Fruit fly (Drosophila melanogaster) Kc167 (cell line): Measurements from ENCODE around the gene CG12278.

Experiments used
- Myc ChIP-seq: fragments of >200 bp; optimal IDR thresholded peaks from 2 replicates; lab custom pipeline; 2017; ENCODE audit warnings: missing external identifiers
- Sin3A ChIP-seq: fragments of >200 bp; optimal IDR thresholded peaks from 2 replicates; lab custom pipeline; 2018; ENCODE audit warnings: missing external identifiers
- h ChIP-seq: fragments of >200 bp; optimal IDR thresholded peaks from 3 replicates; lab custom pipeline; 2018; ENCODE audit warnings: missing external identifiers
- insv ChIP-seq: fragments of >200 bp; optimal IDR thresholded peaks from 3 replicates; lab custom pipeline; 2018; ENCODE audit warnings: missing external identifiers
- psq ChIP-seq: fragments of >200 bp; optimal IDR thresholded peaks from 2 replicates; lab custom pipeline; 2017; ENCODE audit warnings: missing external identifiers
- ttk ChIP-seq: sonication (Bioruptor generic); optimal IDR thresholded peaks from 2 replicates; lab custom pipeline; 2017; ENCODE audit warnings: missing external identifiers

dm6 chr3R:21059486-21060356, 15.9 kb downstream of the CG12278 start:
- no peak for TF ChIP-seq Sin3A (lab: Kevin White, UChicago)
- TF ChIP-seq insv (lab: Kevin White, UChicago), result no peak
- no peak for TF ChIP-seq Myc (lab: Kevin White, UChicago)
- TF ChIP-seq psq (lab: Kevin White, UChicago), result no peak
- no peak for TF ChIP-seq h (lab: Kevin White, UChicago)
- TF ChIP-seq ttk (lab: Kevin White, UChicago), result no peak
